Worm (Caenorhabditis elegans): Measurements from ENCODE around the gene F40H3.2.

DNA sequence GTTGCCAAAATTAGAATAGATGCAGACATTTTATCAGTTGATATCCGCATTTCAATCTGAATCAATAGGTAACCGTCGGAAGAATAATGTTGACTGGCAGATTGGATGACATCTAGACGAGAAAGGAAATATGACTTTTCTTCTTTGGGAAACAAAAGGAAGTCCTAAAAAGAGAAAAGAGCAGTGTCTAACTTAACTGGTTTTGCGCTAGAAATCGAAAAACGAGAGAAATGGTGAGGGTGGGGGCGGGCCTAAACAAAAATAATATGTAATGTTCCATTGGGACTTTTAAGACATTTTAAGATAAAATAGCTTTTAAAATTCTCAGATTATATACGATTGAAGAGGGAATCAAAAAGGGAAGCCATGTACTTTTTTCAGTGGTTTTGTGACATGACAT lies 12.5 kb upstream of the F40H3.2 start, which contains the start of gene exp-1:
- TF ChIP-seq pha-4 (tag; optimal IDR thresholded peaks at IDR 0.05), result no peak
- TF ChIP-seq snpc-4 (tag; optimal IDR thresholded peaks at IDR 0.05), result no peak
- TF ChIP-seq elt-3 (tag; optimal IDR thresholded peaks at IDR 0.05), result no peak
- TF ChIP-seq tbx-2 (tag; optimal IDR thresholded peaks at IDR 0.05), result no peak
- no peak for TF ChIP-seq aly-2 (tag; optimal IDR thresholded peaks at IDR 0.05)
- no peak for TF ChIP-seq nhr-12 (tag; optimal IDR thresholded peaks at IDR 0.05)
- TF ChIP-seq skn-1 (tag; optimal IDR thresholded peaks at IDR 0.05), result no peak

All from whole organism, L3 larva.